Fruit fly (Drosophila melanogaster) whole organism, embryonic: ENCODE results near the gene CG1440.

Source experiments
- Adf1 ChIP-seq: fragments of 200-800 bp; sonication (Bioruptor generic); IDR thresholded peaks from 2 replicates; pipeline ENCODE4 v1.3.6; 2022; ENCODE audit warnings: missing biosample characterization, missing genetic modification characterization
- BEAF-32 ChIP-seq: fragments of 200-800 bp; sonication (Bioruptor generic); optimal IDR thresholded peaks from 3 replicates; lab custom pipeline; 2017; ENCODE audit warnings: missing biosample characterization, missing genetic modification characterization, mild to moderate bottlenecking, moderate library complexity, missing genetic modification reagents
- CG1024 ChIP-seq: fragments of 200-800 bp; sonication (Bioruptor generic); IDR thresholded peaks from 2 replicates; pipeline ENCODE4 v1.3.6; 2022; ENCODE audit warnings: missing biosample characterization, missing genetic modification characterization
- CG10543 ChIP-seq: fragments of 200-800 bp; sonication (Bioruptor generic); optimal IDR thresholded peaks from 3 replicates; lab custom pipeline; 2017; ENCODE audit warnings: missing biosample characterization, mild to moderate bottlenecking, missing genetic modification characterization, moderate library complexity
- CG10565 ChIP-seq: fragments of 200-800 bp; sonication (Bioruptor generic); optimal IDR thresholded peaks from 3 replicates; lab custom pipeline; 2016; ENCODE audit warnings: missing biosample characterization, mild to moderate bottlenecking, missing genetic modification characterization
- CG10979 ChIP-seq: fragments of 200-800 bp; sonication (Bioruptor generic); optimal IDR thresholded peaks from 2 replicates; lab custom pipeline; 2018; ENCODE audit warnings: missing biosample characterization, mild to moderate bottlenecking, missing genetic modification characterization, moderate library complexity
- CG11093 ChIP-seq: fragments of 200-800 bp; sonication (Bioruptor generic); IDR thresholded peaks from 3 replicates; pipeline ENCODE4 v1.3.6; 2022; ENCODE audit warnings: missing biosample characterization, missing genetic modification characterization
- CG11695 ChIP-seq: fragments of 200-800 bp; sonication (Bioruptor generic); IDR thresholded peaks from 3 replicates; pipeline ENCODE4 v1.3.6; 2022; ENCODE audit warnings: missing biosample characterization, missing genetic modification characterization
- CG12104 ChIP-seq: fragments of 200-800 bp; sonication (Bioruptor generic); optimal IDR thresholded peaks from 3 replicates; lab custom pipeline; 2016; ENCODE audit warnings: missing biosample characterization, missing genetic modification characterization
- CG13296 ChIP-seq: fragments of 200-800 bp; sonication (Bioruptor generic); optimal IDR thresholded peaks from 3 replicates; lab custom pipeline; 2018; ENCODE audit warnings: missing biosample characterization, mild to moderate bottlenecking, missing genetic modification characterization
- CG15011 ChIP-seq: fragments of 200-800 bp; sonication (Bioruptor generic); optimal IDR thresholded peaks from 3 replicates; lab custom pipeline; 2018; ENCODE audit warnings: missing biosample characterization, mild to moderate bottlenecking, missing genetic modification characterization
- CG17385 ChIP-seq: fragments of 200-800 bp; sonication (Bioruptor generic); optimal IDR thresholded peaks from 3 replicates; lab custom pipeline; 2018; ENCODE audit warnings: missing biosample characterization, mild to moderate bottlenecking, missing genetic modification characterization
- CG2116 ChIP-seq: fragments of 200-800 bp; sonication (Bioruptor generic); optimal IDR thresholded peaks from 3 replicates; lab custom pipeline; 2018; ENCODE audit warnings: missing biosample characterization, mild to moderate bottlenecking, missing genetic modification characterization
- CG2120 ChIP-seq: fragments of 200-800 bp; sonication (Bioruptor generic); optimal IDR thresholded peaks from 3 replicates; lab custom pipeline; 2016; ENCODE audit warnings: missing biosample characterization, missing genetic modification characterization
- CG2129 ChIP-seq: fragments of 200-800 bp; sonication (Bioruptor generic); IDR thresholded peaks from 2 replicates; pipeline ENCODE4 v1.3.6; 2022; ENCODE audit warnings: missing biosample characterization, missing genetic modification characterization; ENCODE audit not compliant: partially characterized antibody
- CG2889 ChIP-seq: fragments of 200-800 bp; sonication (Bioruptor generic); IDR thresholded peaks from 3 replicates; pipeline ENCODE4 v1.3.6; 2022; ENCODE audit warnings: missing biosample characterization, missing genetic modification characterization
- CG4424 ChIP-seq: fragments of 200-800 bp; sonication (Bioruptor generic); optimal IDR thresholded peaks from 3 replicates; lab custom pipeline; 2016; ENCODE audit warnings: missing biosample characterization, missing genetic modification characterization
- CG8281 ChIP-seq: fragments of 200-800 bp; sonication (Bioruptor generic); optimal IDR thresholded peaks from 2 replicates; lab custom pipeline; 2018; ENCODE audit warnings: missing biosample characterization, mild to moderate bottlenecking, missing genetic modification characterization, moderate library complexity
- Chrac-16 ChIP-seq: fragments of 200-800 bp; sonication (Bioruptor generic); optimal IDR thresholded peaks from 3 replicates; lab custom pipeline; 2016; ENCODE audit warnings: missing biosample characterization, missing genetic modification characterization
- D19A ChIP-seq: fragments of 200-800 bp; optimal IDR thresholded peaks from 3 replicates; lab custom pipeline; 2019; ENCODE audit warnings: missing biosample characterization, mild to moderate bottlenecking, missing genetic modification characterization, moderate library complexity
- Deaf1 ChIP-seq: fragments of 200-800 bp; optimal IDR thresholded peaks from 3 replicates; lab custom pipeline; 2019; ENCODE audit warnings: missing biosample characterization, mild to moderate bottlenecking, missing genetic modification characterization, moderate library complexity
- Dp ChIP-seq: fragments of 200-800 bp; sonication (Bioruptor generic); optimal IDR thresholded peaks from 2 replicates; lab custom pipeline; 2018; ENCODE audit warnings: missing biosample characterization, mild to moderate bottlenecking, missing genetic modification characterization, moderate library complexity
- E2f1 ChIP-seq: fragments of 200-800 bp; sonication (Bioruptor generic); IDR thresholded peaks from 2 replicates; pipeline ENCODE4 v1.3.6; 2022; ENCODE audit warnings: missing biosample characterization, missing genetic modification characterization
- Hmx ChIP-seq: fragments of 200-800 bp; sonication (Bioruptor generic); optimal IDR thresholded peaks from 2 replicates; lab custom pipeline; 2016; ENCODE audit warnings: missing biosample characterization, missing genetic modification characterization
- Hr78 ChIP-seq, 2 experiments: fragments of 200-800 bp in 1 of 2; fragments of >200 bp in 1 of 2; sonication (Bioruptor generic) in 1 of 2; optimal IDR thresholded peaks; 2 replicates each; lab custom pipeline; 2017 to 2019; ENCODE audit warnings: missing biosample characterization in 2 of 2, missing genetic modification characterization in 2 of 2, mild to moderate bottlenecking in 1 of 2, moderate library complexity in 1 of 2
- Max ChIP-seq: fragments of 200-800 bp; sonication (Bioruptor generic); optimal IDR thresholded peaks from 2 replicates; lab custom pipeline; 2016; ENCODE audit warnings: missing biosample characterization, mild to moderate bottlenecking, missing genetic modification characterization
- Neu2 ChIP-seq: fragments of 200-800 bp; sonication (Bioruptor generic); optimal IDR thresholded peaks from 3 replicates; lab custom pipeline; 2016; ENCODE audit warnings: missing biosample characterization, missing genetic modification characterization, borderline replicate concordance
- Nf-YC ChIP-seq: fragments of 200-800 bp; optimal IDR thresholded peaks from 3 replicates; lab custom pipeline; 2019; ENCODE audit warnings: missing biosample characterization, mild to moderate bottlenecking, missing genetic modification characterization, moderate library complexity
- NfI ChIP-seq: fragments of 200-800 bp; sonication (Bioruptor generic); optimal IDR thresholded peaks from 3 replicates; lab custom pipeline; 2018; ENCODE audit warnings: missing biosample characterization, mild to moderate bottlenecking, missing genetic modification characterization, moderate library complexity
- Pdp1 ChIP-seq, 2 experiments: fragments of 200-800 bp; sonication (Bioruptor generic); optimal IDR thresholded peaks; 3 replicates each; lab custom pipeline; 2016; ENCODE audit warnings: missing biosample characterization in 2 of 2, missing genetic modification characterization in 2 of 2, mild to moderate bottlenecking in 1 of 2, moderate library complexity in 1 of 2
- Side ChIP-seq: fragments of 200-800 bp; sonication (Bioruptor generic); optimal IDR thresholded peaks from 2 replicates; lab custom pipeline; 2016; ENCODE audit warnings: missing biosample characterization, missing genetic modification characterization
- YL-1 ChIP-seq: fragments of 200-800 bp; sonication (Bioruptor generic); optimal IDR thresholded peaks from 3 replicates; lab custom pipeline; 2017; ENCODE audit warnings: missing biosample characterization, mild to moderate bottlenecking, missing genetic modification characterization
- abd-A ChIP-seq: fragments of 200-800 bp; sonication (Bioruptor generic); optimal IDR thresholded peaks from 3 replicates; lab custom pipeline; 2019; ENCODE audit warnings: missing biosample characterization, mild to moderate bottlenecking, missing genetic modification characterization, moderate library complexity
- ato ChIP-seq: fragments of 200-800 bp; sonication (Bioruptor generic); IDR thresholded peaks from 2 replicates; pipeline ENCODE4 v1.3.6; 2022; ENCODE audit warnings: missing biosample characterization, missing genetic modification characterization; ENCODE audit not compliant: partially characterized antibody
- az2 ChIP-seq: fragments of 200-800 bp; sonication (Bioruptor generic); optimal IDR thresholded peaks from 3 replicates; lab custom pipeline; 2016; ENCODE audit warnings: missing biosample characterization, missing genetic modification characterization
- bab2 ChIP-seq: fragments of 200-800 bp; sonication (Bioruptor generic); optimal IDR thresholded peaks from 2 replicates; lab custom pipeline; 2016; ENCODE audit warnings: missing biosample characterization, missing genetic modification characterization
- cad ChIP-seq: fragments of >200 bp; optimal IDR thresholded peaks from 2 replicates; lab custom pipeline; 2017; ENCODE audit warnings: missing biosample characterization, missing genetic modification characterization
- eyg ChIP-seq: fragments of 200-800 bp; sonication (Bioruptor generic); optimal IDR thresholded peaks from 3 replicates; lab custom pipeline; 2016; ENCODE audit warnings: missing biosample characterization, missing genetic modification characterization
- hbn ChIP-seq: fragments of 200-800 bp; sonication (Bioruptor generic); IDR thresholded peaks from 2 replicates; pipeline ENCODE4 v1.3.6; 2022; ENCODE audit warnings: missing biosample characterization, missing genetic modification characterization; ENCODE audit not compliant: partially characterized antibody
- hkb ChIP-seq, 2 experiments: fragments of 200-800 bp in 1 of 2; fragments of >200 bp in 1 of 2; sonication (Bioruptor generic) in 1 of 2; IDR thresholded peaks in 1 of 2; optimal IDR thresholded peaks in 1 of 2; 2 replicates each; pipeline versions ENCODE4 v1.3.6 to Lab custom; 2017 to 2022; ENCODE audit warnings: missing biosample characterization in 1 of 2, missing genetic modification characterization in 1 of 2
- lab ChIP-seq: fragments of 200-800 bp; sonication (Bioruptor generic); optimal IDR thresholded peaks from 3 replicates; lab custom pipeline; 2017; ENCODE audit warnings: missing biosample characterization, missing genetic modification characterization, mild to moderate bottlenecking, moderate library complexity, missing genetic modification reagents
- mld ChIP-seq: fragments of 200-800 bp; sonication (Bioruptor generic); IDR thresholded peaks from 3 replicates; pipeline ENCODE4 v1.3.6; 2022; ENCODE audit warnings: missing biosample characterization, missing genetic modification characterization; ENCODE audit not compliant: partially characterized antibody
- sc ChIP-seq, 3 experiments: fragments of >200 bp in 2 of 3; fragments of 200-800 bp in 1 of 3; sonication (Bioruptor generic) in 1 of 3; optimal IDR thresholded peaks; 2 replicates in 2 of 3; 3 replicates in 1 of 3; lab custom pipeline; 2017; ENCODE audit warnings: mild to moderate bottlenecking in 1 of 3, missing biosample characterization in 1 of 3, missing genetic modification characterization in 1 of 3, missing genetic modification reagents in 1 of 3
- ttk ChIP-seq: fragments of 200-800 bp; sonication (Bioruptor generic); IDR thresholded peaks from 2 replicates; pipeline ENCODE4 v2.1.2; 2022; ENCODE audit warnings: missing biosample characterization, missing genetic modification characterization
- twi ChIP-seq: fragments of 200-800 bp; optimal IDR thresholded peaks from 2 replicates; lab custom pipeline; 2019; ENCODE audit warnings: missing biosample characterization, mild to moderate bottlenecking, missing genetic modification characterization, moderate library complexity
- vnd ChIP-seq: fragments of 200-800 bp; sonication (Bioruptor generic); IDR thresholded peaks from 3 replicates; pipeline ENCODE4 v1.3.6; 2022; ENCODE audit warnings: missing biosample characterization, missing genetic modification characterization; ENCODE audit not compliant: partially characterized antibody
- wor ChIP-seq: fragments of 200-800 bp; sonication (Bioruptor generic); IDR thresholded peaks from 2 replicates; pipeline ENCODE4 v1.3.6; 2022; ENCODE audit warnings: missing biosample characterization, missing genetic modification characterization
- zf30C ChIP-seq: fragments of 200-800 bp; sonication (Bioruptor generic); optimal IDR thresholded peaks from 3 replicates; lab custom pipeline; 2018; ENCODE audit warnings: missing biosample characterization, mild to moderate bottlenecking, missing genetic modification characterization

The CG1440 gene

DNA sequence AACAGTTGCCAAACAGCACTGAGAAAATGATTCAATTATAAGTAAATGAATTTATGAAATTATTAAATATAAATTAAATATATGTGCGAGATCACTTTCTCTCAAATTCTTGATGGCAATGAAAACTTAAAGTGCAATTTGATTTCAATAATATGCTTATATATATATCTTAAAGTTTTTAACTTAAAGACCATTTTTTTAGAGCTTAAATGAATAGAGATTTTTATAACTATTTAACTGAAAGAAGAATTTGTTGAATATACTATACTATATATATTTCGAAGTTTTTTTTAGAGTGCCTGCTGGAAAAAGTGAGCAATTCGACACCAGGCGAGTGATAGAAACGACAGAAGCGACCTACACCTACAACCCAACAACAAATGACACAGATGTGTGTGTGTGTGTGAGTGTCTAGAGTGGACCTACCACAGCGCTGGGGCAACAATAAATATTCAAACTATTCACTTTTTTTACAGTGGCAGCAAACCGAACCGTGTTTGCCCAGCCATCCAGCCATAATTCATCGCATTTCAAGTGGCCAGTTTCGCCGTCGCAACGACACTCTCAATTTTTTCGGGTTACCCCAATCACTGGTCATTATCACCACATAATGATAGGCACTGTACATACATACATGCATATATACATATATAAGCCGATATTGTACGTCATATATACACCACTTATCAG is 8.2 kb downstream of the CG1440 start (continued):
- TF ChIP-seq ttk (no peak), CG12104 (no peak), Nf-YC (tag; lab: Kevin White, UChicago) (peak; percentile 27), Chrac-16 (GFP tag; lab: Kevin White, UChicago) (no peak), Dp (GFP tag; lab: Kevin White, UChicago) (no peak), Adf1 (GFP tag; lab: Robert Waterston, UW) (no peak), CG1024 (no peak), NfI (GFP tag; lab: Kevin White, UChicago) (no peak), CG10543 (GFP tag; lab: Kevin White, UChicago) (peak; percentile 54), CG2120 (peak; percentile 37), lab (GFP tag; lab: Kevin White, UChicago) (peak; percentile 61), E2f1 (GFP tag; lab: Robert Waterston, UW) (no peak), bab2 (GFP tag; lab: Kevin White, UChicago) (no peak), CG11093 (no peak), Max (no peak), CG2889 (GFP tag; lab: Robert Waterston, UW) (no peak), hbn (GFP tag; lab: Robert Waterston, UW) (no peak), YL-1 (GFP tag; lab: Kevin White, UChicago) (no peak), wor (GFP tag; lab: Robert Waterston, UW) (no peak), sc (optimal IDR thresholded peaks at IDR 0.05; lab: Kevin White, UChicago) (no peak), sc (GFP tag; optimal IDR thresholded peaks at IDR 0.05; lab: Kevin White, UChicago) (peak; percentile 17), CG2129 (GFP tag; lab: Robert Waterston, UW) (no peak), eyg (GFP tag; lab: Kevin White, UChicago) (no peak), Hmx (GFP tag; lab: Kevin White, UChicago) (no peak), CG10565 (no peak), cad (GFP tag; lab: Kevin White, UChicago) (no peak), CG10979 (peak; percentile 86), Deaf1 (tag; lab: Kevin White, UChicago) (peak; percentile 26), vnd (GFP tag; lab: Robert Waterston, UW) (peak; percentile 39; the same call in 2 of the 3 replicates), ato (GFP tag; lab: Robert Waterston, UW) (no peak), CG17385 (GFP tag; lab: Kevin White, UChicago) (peak; percentile 50), Hr78 (GFP tag; optimal IDR thresholded peaks at IDR 0.05; lab: Kevin White, UChicago) (no peak), CG8281 (tag; lab: Kevin White, UChicago) (peak; percentile 7), Pdp1 (GFP tag; optimal IDR thresholded peaks at IDR 0.05; lab: Kevin White, UChicago) (peak in 1 of 2 experiments; percentile 11), az2 (GFP tag; lab: Kevin White, UChicago) (peak; percentile 35), Side (no peak), CG15011 (GFP tag; lab: Kevin White, UChicago) (no peak), CG11695 (0 out of 3 replicates have a peak, but pooled peaks have one; percentile 57), Neu2 (GFP tag; lab: Kevin White, UChicago) (no peak), mld (GFP tag; lab: Robert Waterston, UW) (no peak), CG4424 (GFP tag; lab: Kevin White, UChicago) (peak; percentile 49), abd-A (tag; lab: Kevin White, UChicago) (no peak), zf30C (GFP tag; lab: Kevin White, UChicago) (peak; percentile 80), CG2116 (peak; percentile 4), CG13296 (no peak), D19A (tag; lab: Kevin White, UChicago) (peak; percentile 77), twi (tag; lab: Kevin White, UChicago) (peak; percentile 56), hkb (optimal IDR thresholded peaks at IDR 0.05; lab: Kevin White, UChicago) (no peak), hkb (GFP tag; IDR thresholded peaks at IDR 0.05; lab: Robert Waterston, UW) (no peak), BEAF-32 (GFP tag; lab: Kevin White, UChicago) (peak; percentile 7)
